Worm (Caenorhabditis elegans) whole organism, midembryonic: ENCODE measurements around the gene fbxb-54.

Experiments used
- flt-1 ChIP-seq: fragments of 200-800 bp; sonication (Bioruptor generic); IDR thresholded peaks from 2 replicates; pipeline ENCODE4 v1.3.6; 2022; ENCODE audit warnings: missing genetic modification characterization, missing compliant biosample characterization
- klf-2 ChIP-seq: fragments of 200-800 bp; sonication (Bioruptor generic); conservative IDR thresholded peaks from 2 replicates; pipeline ENCODE4 v1.3.6; 2022; ENCODE audit warnings: missing genetic modification reagents, missing genetic modification characterization, missing compliant biosample characterization
- med-1 ChIP-seq: sonication (generic microtip); optimal IDR thresholded peaks from 2 replicates; lab custom pipeline; 2017; ENCODE audit warnings: missing genetic modification characterization, mild to moderate bottlenecking, missing compliant biosample characterization, antibody characterized with exemption, missing genetic modification reagents; ENCODE audit not compliant: insufficient read depth
- ref-1 ChIP-seq: fragments of 200-800 bp; sonication (Bioruptor generic); conservative IDR thresholded peaks from 2 replicates; pipeline ENCODE4 v1.3.6; 2022; ENCODE audit warnings: missing genetic modification reagents, missing genetic modification characterization, missing compliant biosample characterization
- tab-1 ChIP-seq: fragments of 200-800 bp; sonication (Bioruptor generic); IDR thresholded peaks from 2 replicates; pipeline ENCODE4 v1.3.6; 2022; ENCODE audit warnings: missing genetic modification characterization, missing compliant biosample characterization
- ztf-23 ChIP-seq: fragments of 200-800 bp; sonication (Bioruptor generic); IDR thresholded peaks from 2 replicates; pipeline ENCODE4 v1.3.6; 2022; ENCODE audit warnings: missing genetic modification reagents, missing genetic modification characterization, missing compliant biosample characterization
- ztf-29 ChIP-seq: fragments of 200-800 bp; sonication (Bioruptor generic); IDR thresholded peaks from 2 replicates; pipeline ENCODE4 v1.3.6; 2022; ENCODE audit warnings: missing genetic modification reagents, missing genetic modification characterization, missing compliant biosample characterization

- TF ChIP-seq med-1: no peak
- peak; percentile 69; the same call in 1 of the 2 replicates for TF ChIP-seq tab-1 (GFP tag; lab: Robert Waterston, UW)
- no peak for TF ChIP-seq klf-2 (GFP tag; lab: Robert Waterston, UW)
- TF ChIP-seq ref-1 (GFP tag; lab: Robert Waterston, UW): no peak
- TF ChIP-seq ztf-23 (GFP tag; lab: Robert Waterston, UW): peak; percentile 12; the same call in 1 of the 2 replicates
- TF ChIP-seq flt-1 (GFP tag; lab: Robert Waterston, UW): 0 out of 2 replicates have a peak, but pooled peaks have one; percentile 23
- TF ChIP-seq ztf-29 (GFP tag; lab: Robert Waterston, UW): no peak
Measured at ce11 chrII:1519867-1520266, 36.2 kb downstream of the fbxb-54 start.
